Worm (Caenorhabditis elegans): ENCODE measurements around the gene rpl-20.

The rpl-20 gene

ce11 chrIV:4749155-4749554 is 423 bp downstream of the rpl-20 start:
- peak; percentile 75 for TF ChIP-seq zfh-2 (GFP tag; conservative IDR thresholded peaks at IDR 0.05)
- TF ChIP-seq egrh-3 (GFP tag; IDR thresholded peaks at IDR 0.05) = 0 out of 2 replicates have a peak, but pooled peaks have one; percentile 4
- TF ChIP-seq aptf-2 (GFP tag; conservative IDR thresholded peaks at IDR 0.05) = no peak
- no peak for TF ChIP-seq Y53G8AR.9 (GFP tag; conservative IDR thresholded peaks at IDR 0.05)
- no peak for TF ChIP-seq athp-1 (tag; optimal IDR thresholded peaks at IDR 0.05)
- no peak for TF ChIP-seq efl-1 (GFP tag; optimal IDR thresholded peaks at IDR 0.05)
- TF ChIP-seq nfyb-1 (GFP tag; IDR thresholded peaks at IDR 0.05) = peak; percentile 5; the same call in 1 of the 2 replicates
- TF ChIP-seq nhr-80 (tag; optimal IDR thresholded peaks at IDR 0.05) = no peak
- no peak for TF ChIP-seq tlf-1 (GFP tag; optimal IDR thresholded peaks at IDR 0.05)
- no peak for TF ChIP-seq F52B5.7 (tag; optimal IDR thresholded peaks at IDR 0.05)
- no peak for TF ChIP-seq ztf-6 (GFP tag; IDR thresholded peaks at IDR 0.05)

ce11 chrIV:4748408-4749105 is 1.0 kb downstream of the rpl-20 start, which contains the start of gene cyc-2.1:
Gene cyc-2.1, minus strand, starts transcription at chrIV:4749012.
- TF ChIP-seq cebp-1 (GFP tag; IDR thresholded peaks at IDR 0.05) (0 out of 2 replicates have a peak, but pooled peaks have one; percentile 35), cebp-1 (tag; optimal IDR thresholded peaks at IDR 0.05) (peak; percentile 82), lin-40 (tag; optimal IDR thresholded peaks at IDR 0.05) (peak; percentile 47), him-1 (tag; optimal IDR thresholded peaks at IDR 0.05) (no peak), chd-7 (tag; optimal IDR thresholded peaks at IDR 0.05) (no peak), hlh-26 (GFP tag; conservative IDR thresholded peaks at IDR 0.05) (no peak), bed-2 (GFP tag; IDR thresholded peaks at IDR 0.05) (no peak), zim-3 (tag; optimal IDR thresholded peaks at IDR 0.05) (no peak), ztf-26 (tag; optimal IDR thresholded peaks at IDR 0.05) (peak; percentile 72), aptf-2 (GFP tag; conservative IDR thresholded peaks at IDR 0.05) (no peak), snpc-1.3 (tag; optimal IDR thresholded peaks at IDR 0.05; ENCODE audit: insufficient read depth) (peak; percentile 36), K11D2.4 (GFP tag; IDR thresholded peaks at IDR 0.05) (0 out of 2 replicates have a peak, but pooled peaks have one; percentile 21), atf-7 (tag; optimal IDR thresholded peaks at IDR 0.05) (peak; percentile 67), T26A5.8 (tag; optimal IDR thresholded peaks at IDR 0.05) (no peak), athp-1 (tag; optimal IDR thresholded peaks at IDR 0.05) (peak; percentile 70), F52B5.7 (tag; optimal IDR thresholded peaks at IDR 0.05) (peak; percentile 37), ZK185.1 (tag; optimal IDR thresholded peaks at IDR 0.05; ENCODE audit: poor library complexity, severe bottlenecking) (peak; percentile 49), madf-6 (GFP tag; IDR thresholded peaks at IDR 0.05) (peak; percentile 81), B0336.3 (GFP tag; IDR thresholded peaks at IDR 0.05) (peak; percentile 88), hmg-20 (GFP tag; IDR thresholded peaks at IDR 0.05) (no peak), egl-44 (GFP tag; IDR thresholded peaks at IDR 0.05) (0 out of 2 replicates have a peak, but pooled peaks have one; percentile 39), mxl-1 (tag; optimal IDR thresholded peaks at IDR 0.05) (no peak), xnd-1 (tag; optimal IDR thresholded peaks at IDR 0.05) (peak; percentile 57), B0019.2 (GFP tag; conservative IDR thresholded peaks at IDR 0.05) (no peak), lin-26 (GFP tag; IDR thresholded peaks at IDR 0.05) (peak; percentile 66), rcor-1 (GFP tag; IDR thresholded peaks at IDR 0.05) (peak; percentile 61; the same call in 1 of the 2 replicates), dox-1 (GFP tag; IDR thresholded peaks at IDR 0.05) (peak; percentile 74), madf-10 (tag; optimal IDR thresholded peaks at IDR 0.05) (no peak), F33H1.4 (GFP tag; IDR thresholded peaks at IDR 0.05) (peak; percentile 41), F10E7.11 (tag; optimal IDR thresholded peaks at IDR 0.05) (no peak), nhr-120 (GFP tag; IDR thresholded peaks at IDR 0.05) (no peak), lir-1 (GFP tag; conservative IDR thresholded peaks at IDR 0.05) (no peak), nfya-2 (GFP tag; IDR thresholded peaks at IDR 0.05) (0 out of 2 replicates have a peak, but pooled peaks have one; percentile 19), ceh-79 (tag; optimal IDR thresholded peaks at IDR 0.05) (no peak), egl-18 (GFP tag; IDR thresholded peaks at IDR 0.05) (0 out of 2 replicates have a peak, but pooled peaks have one; percentile 4), lin-54 (GFP tag; optimal IDR thresholded peaks at IDR 0.05) (peak; percentile 71), Y67H2A.10 (GFP tag; conservative IDR thresholded peaks at IDR 0.05) (no peak), F55B11.4 (tag; optimal IDR thresholded peaks at IDR 0.05; ENCODE audit: borderline replicate concordance, insufficient read depth) (no peak)
